Worm (Caenorhabditis elegans) whole organism, L4 larva: ENCODE data around the gene ZC196.3.
"Not testable (repeated sequence)": the region's sequence is repeated elsewhere in the genome, so short reads cannot be mapped to it uniquely, and the experiment has no call there.

ENCODE experiments used
- F44E2.7 ChIP-seq: fragments of 200-800 bp; sonication (Bioruptor generic); IDR thresholded peaks from 2 replicates; pipeline ENCODE4 v2.1.2; 2022; ENCODE audit warnings: missing genetic modification characterization, missing compliant biosample characterization
- F49E8.2 ChIP-seq: sonication (generic microtip); optimal IDR thresholded peaks from 2 replicates; lab custom pipeline; 2016; ENCODE audit warnings: missing compliant biosample characterization, mild to moderate bottlenecking, missing genetic modification characterization, borderline replicate concordance
- ama-1 ChIP-seq: fragments of 150-350 bp; optimal IDR thresholded peaks from 2 replicates; lab custom pipeline; 2014; ENCODE audit warnings: inconsistent platforms, mixed read lengths
- ceh-28 ChIP-seq: fragments of 150-350 bp; optimal IDR thresholded peaks from 2 replicates; lab custom pipeline; 2014; ENCODE audit warnings: missing biosample characterization, missing genetic modification reagents, missing genetic modification characterization
- ceh-44 ChIP-seq: fragments of 200-800 bp; sonication (Bioruptor generic); IDR thresholded peaks from 2 replicates; pipeline ENCODE4 v1.3.6; 2022; ENCODE audit warnings: missing genetic modification reagents, missing genetic modification characterization, missing compliant biosample characterization
- dve-1 ChIP-seq: sonication (generic microtip); optimal IDR thresholded peaks from 2 replicates; lab custom pipeline; 2017; ENCODE audit warnings: antibody characterized with exemption, mild to moderate bottlenecking, missing genetic modification characterization, missing compliant biosample characterization; ENCODE audit not compliant: insufficient read depth
- fos-1 ChIP-seq: fragments of 150-350 bp; optimal IDR thresholded peaks from 2 replicates; lab custom pipeline; 2014; ENCODE audit warnings: missing biosample characterization, missing genetic modification characterization
- lin-13 ChIP-seq: fragments of 150-350 bp; optimal IDR thresholded peaks from 2 replicates; lab custom pipeline; 2014; ENCODE audit warnings: missing biosample characterization, missing genetic modification reagents, missing genetic modification characterization
- lin-29 ChIP-seq: fragments of 200-800 bp; sonication (Bioruptor generic); IDR thresholded peaks from 2 replicates; pipeline ENCODE4 v1.3.6; 2022; ENCODE audit warnings: missing genetic modification reagents, missing genetic modification characterization, missing compliant biosample characterization
- lin-39 ChIP-seq: fragments of 150-350 bp; optimal IDR thresholded peaks from 2 replicates; lab custom pipeline; 2014; ENCODE audit warnings: missing biosample characterization, missing genetic modification reagents, missing genetic modification characterization
- unc-39 ChIP-seq: sonication (generic microtip); optimal IDR thresholded peaks from 2 replicates; lab custom pipeline; 2017; ENCODE audit warnings: missing biosample characterization, missing genetic modification characterization
- zag-1 ChIP-seq: fragments of 150-350 bp; optimal IDR thresholded peaks from 2 replicates; lab custom pipeline; 2014; ENCODE audit warnings: missing biosample characterization, missing genetic modification characterization
- zfp-2 ChIP-seq: sonication (generic microtip); optimal IDR thresholded peaks from 2 replicates; lab custom pipeline; 2016; ENCODE audit warnings: mild to moderate bottlenecking, missing genetic modification characterization, missing compliant biosample characterization
- ztf-11 ChIP-seq: fragments of 150-350 bp; optimal IDR thresholded peaks from 2 replicates; lab custom pipeline; 2014; ENCODE audit warnings: missing biosample characterization, missing genetic modification characterization

ce11 chrV:8696218-8696617 lies 40.3 kb upstream of the ZC196.3 start, which contains the start of gene ZC190.10:
- not testable (repeated sequence) for TF ChIP-seq unc-39 (tag; lab: Kevin White, UChicago); ztf-11 (tag; lab: Kevin White, UChicago); lin-39 (tag; lab: Kevin White, UChicago); lin-29 (GFP tag; lab: Robert Waterston, UW); F49E8.2; ceh-44 (GFP tag; lab: Robert Waterston, UW); ama-1 (lab: Kevin White, UChicago); zag-1 (tag; lab: Kevin White, UChicago); lin-13 (GFP tag; lab: Kevin White, UChicago); F44E2.7; dve-1 (tag; lab: Kevin White, UChicago); ceh-28; fos-1 (tag; lab: Kevin White, UChicago); zfp-2 (tag; lab: Kevin White, UChicago)
